Worm (Caenorhabditis elegans): ENCODE data around the gene srh-89.

ce11 chrV:7487518-7487917 is 22.9 kb upstream of the srh-89 start, which contains the start of gene srbc-7:
- TF ChIP-seq aly-2 (tag; optimal IDR thresholded peaks at IDR 0.05) (no peak), nhr-237 (tag; optimal IDR thresholded peaks at IDR 0.05) (no peak), nhr-19 (GFP tag; conservative IDR thresholded peaks at IDR 0.05) (no peak), skn-1 (tag; optimal IDR thresholded peaks at IDR 0.05) (no peak)
